Worm (Caenorhabditis elegans): Measurements from ENCODE around the gene Y51A2B.2.

- TF ChIP-seq unc-62 (GFP tag; optimal IDR thresholded peaks at IDR 0.05) (no peak), lsy-2 (tag; optimal IDR thresholded peaks at IDR 0.05) (no peak), lin-39 (tag; optimal IDR thresholded peaks at IDR 0.05) (no peak), fkh-10 (GFP tag; optimal IDR thresholded peaks at IDR 0.05) (no peak), ama-1 (optimal IDR thresholded peaks at IDR 0.05) (no peak), lin-35 (GFP tag; optimal IDR thresholded peaks at IDR 0.05) (no peak), nhr-76 (tag; optimal IDR thresholded peaks at IDR 0.05) (no peak), lir-3 (tag; optimal IDR thresholded peaks at IDR 0.05; ENCODE audit: poor library complexity) (no peak), snu-23 (GFP tag; optimal IDR thresholded peaks at IDR 0.05) (no peak)
Measured at ce11 chrV:18350721-18351120, 23.6 kb upstream of the Y51A2B.2 start, which contains the start of gene C08E8.11.
